Fruit fly (Drosophila melanogaster) whole organism, embryonic: ENCODE results near the gene Wdr33.

Source experiments
- CG16863 ChIP-seq: fragments of 200-800 bp; sonication (Bioruptor generic); optimal IDR thresholded peaks from 3 replicates; lab custom pipeline; 2016; ENCODE audit warnings: missing biosample characterization, missing genetic modification characterization
- CG3838 ChIP-seq: fragments of 200-800 bp; sonication (Bioruptor generic); optimal IDR thresholded peaks from 3 replicates; lab custom pipeline; 2016; ENCODE audit warnings: missing biosample characterization, missing genetic modification characterization
- NC2α ChIP-seq: fragments of 200-800 bp; sonication (Bioruptor generic); optimal IDR thresholded peaks from 2 replicates; lab custom pipeline; 2016; ENCODE audit warnings: missing biosample characterization, missing genetic modification characterization
- chinmo ChIP-seq: fragments of 200-800 bp; sonication (Bioruptor generic); IDR thresholded peaks from 4 replicates; pipeline ENCODE4 v1.3.6; 2022; ENCODE audit warnings: missing biosample characterization, missing genetic modification characterization; ENCODE audit not compliant: partially characterized antibody

dm6 chr3R:5647705-5648568, 12.5 kb upstream of the Wdr33 start:
- no peak for TF ChIP-seq NC2α
- no peak for TF ChIP-seq CG16863 (GFP tag; lab: Kevin White, UChicago)
- no peak for TF ChIP-seq CG3838 (GFP tag; lab: Kevin White, UChicago)
- peak; percentile 63; the same call in 2 of the 4 replicates for TF ChIP-seq chinmo (GFP tag; lab: Robert Waterston, UW)
